Worm (Caenorhabditis elegans) whole organism, L3 larva: ENCODE data around the gene spds-1.

Source experiments
- egl-27 ChIP-seq: sonication (generic microtip); optimal IDR thresholded peaks from 4 replicates; lab custom pipeline; 2017; ENCODE audit warnings: missing biosample characterization, missing genetic modification reagents, missing genetic modification characterization
- eor-1 ChIP-seq, 2 experiments: fragments of 150-350 bp; optimal IDR thresholded peaks; 2 replicates each; lab custom pipeline; 2014 to 2018; ENCODE audit warnings: missing biosample characterization in 2 of 2, missing genetic modification characterization in 2 of 2

DNA sequence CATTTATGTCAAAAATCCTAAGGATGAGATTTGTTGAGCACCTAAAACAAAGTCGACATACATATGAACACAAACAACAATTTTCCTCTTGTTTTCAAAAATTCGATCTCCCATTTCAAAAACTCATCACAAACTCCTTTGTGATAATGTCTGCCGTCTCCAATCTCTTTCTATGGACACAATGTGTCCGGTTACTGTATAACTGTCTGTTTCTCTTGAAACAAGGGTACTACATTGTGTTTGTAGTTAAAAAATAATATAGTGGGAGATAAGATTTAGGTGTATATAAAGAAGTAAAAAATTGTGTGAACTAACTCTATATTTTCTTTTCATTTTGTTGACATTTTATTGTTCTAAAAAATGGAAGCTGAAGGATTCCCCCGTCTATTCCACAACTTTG lies 23.6 kb downstream of the spds-1 start, which contains the start of gene bcmo-1:
- no peak for TF ChIP-seq egl-27 (tag; lab: Kevin White, UChicago)
- no peak for TF ChIP-seq eor-1 (tag; optimal IDR thresholded peaks at IDR 0.05; lab: Kevin White, UChicago)
